Worm (Caenorhabditis elegans) whole organism, late embryonic: ENCODE data around the gene srd-41.

Experiments used
- C08G9.2 ChIP-seq: sonication (generic microtip); optimal IDR thresholded peaks from 2 replicates; lab custom pipeline; 2016; ENCODE audit warnings: mild to moderate bottlenecking, missing genetic modification characterization, moderate library complexity, missing compliant biosample characterization
- C38D4.7 ChIP-seq: fragments of 200-800 bp; sonication (Bioruptor generic); optimal IDR thresholded peaks from 2 replicates; lab custom pipeline; 2018; ENCODE audit warnings: mild to moderate bottlenecking, missing genetic modification characterization, moderate library complexity, missing compliant biosample characterization
- F13H6.1 ChIP-seq: sonication (generic microtip); optimal IDR thresholded peaks from 2 replicates; lab custom pipeline; 2016; ENCODE audit warnings: missing genetic modification characterization, missing compliant biosample characterization
- K02D7.2 ChIP-seq: sonication (generic microtip); optimal IDR thresholded peaks from 2 replicates; lab custom pipeline; 2017; ENCODE audit warnings: mild to moderate bottlenecking, missing genetic modification characterization, missing compliant biosample characterization
- K09A11.1 ChIP-seq: sonication (generic microtip); optimal IDR thresholded peaks from 2 replicates; lab custom pipeline; 2017; ENCODE audit warnings: antibody characterized with exemption, mild to moderate bottlenecking, missing genetic modification characterization, missing compliant biosample characterization; ENCODE audit not compliant: insufficient read depth
- T23F11.4 ChIP-seq: fragments of 200-800 bp; sonication (Bioruptor generic); optimal IDR thresholded peaks from 2 replicates; lab custom pipeline; 2018; ENCODE audit warnings: mild to moderate bottlenecking, missing genetic modification characterization, missing compliant biosample characterization
- ahr-1 ChIP-seq: sonication (generic microtip); optimal IDR thresholded peaks from 2 replicates; lab custom pipeline; 2016; ENCODE audit warnings: missing genetic modification characterization, missing compliant biosample characterization
- ama-1 ChIP-seq: fragments of 150-350 bp; optimal IDR thresholded peaks from 2 replicates; lab custom pipeline; 2014
- ceh-14 ChIP-seq: sonication (generic microtip); optimal IDR thresholded peaks from 2 replicates; lab custom pipeline; 2016; ENCODE audit warnings: missing genotype, missing genetic modification characterization, missing compliant biosample characterization
- ceh-31 ChIP-seq: sonication (generic microtip); optimal IDR thresholded peaks from 2 replicates; lab custom pipeline; 2016; ENCODE audit warnings: missing genetic modification characterization, missing compliant biosample characterization
- ceh-34 ChIP-seq: sonication (generic microtip); optimal IDR thresholded peaks from 2 replicates; lab custom pipeline; 2016; ENCODE audit warnings: mild to moderate bottlenecking, missing genetic modification characterization, missing compliant biosample characterization
- ceh-48 ChIP-seq: sonication (generic microtip); optimal IDR thresholded peaks from 2 replicates; lab custom pipeline; 2016; ENCODE audit warnings: missing genetic modification characterization, inconsistent platforms, missing compliant biosample characterization
- ceh-6 ChIP-seq: fragments of 200-800 bp; sonication (Bioruptor generic); optimal IDR thresholded peaks from 2 replicates; lab custom pipeline; 2018; ENCODE audit warnings: mild to moderate bottlenecking, missing genetic modification characterization, missing compliant biosample characterization
- ceh-9 ChIP-seq: sonication (generic microtip); optimal IDR thresholded peaks from 2 replicates; lab custom pipeline; 2016; ENCODE audit warnings: mild to moderate bottlenecking, missing genetic modification characterization, inconsistent platforms, missing compliant biosample characterization
- elt-2 ChIP-seq: sonication (generic microtip); optimal IDR thresholded peaks from 2 replicates; lab custom pipeline; 2016; ENCODE audit warnings: missing genetic modification reagents, missing genetic modification characterization, missing compliant biosample characterization
- ets-4 ChIP-seq: sonication (generic microtip); optimal IDR thresholded peaks from 2 replicates; lab custom pipeline; 2016; ENCODE audit warnings: missing genetic modification characterization, missing compliant biosample characterization
- eyg-1 ChIP-seq: sonication (generic microtip); optimal IDR thresholded peaks from 2 replicates; lab custom pipeline; 2016; ENCODE audit warnings: missing genotype, missing genetic modification characterization, missing compliant biosample characterization
- fkh-10 ChIP-seq: fragments of 150-350 bp; optimal IDR thresholded peaks from 2 replicates; lab custom pipeline; 2014; ENCODE audit warnings: missing biosample characterization, missing genetic modification reagents, missing genetic modification characterization
- fkh-6 ChIP-seq: sonication (generic microtip); optimal IDR thresholded peaks from 2 replicates; lab custom pipeline; 2016; ENCODE audit warnings: missing genetic modification characterization, missing compliant biosample characterization
- gmeb-2 ChIP-seq: sonication (generic microtip); optimal IDR thresholded peaks from 2 replicates; lab custom pipeline; 2016; ENCODE audit warnings: missing genetic modification characterization, inconsistent platforms, missing compliant biosample characterization
- hlh-30 ChIP-seq: sonication (generic microtip); optimal IDR thresholded peaks from 2 replicates; lab custom pipeline; 2017; ENCODE audit warnings: antibody characterized with exemption, missing genetic modification characterization, missing compliant biosample characterization; ENCODE audit not compliant: insufficient read depth
- hlh-8 ChIP-seq: sonication (generic microtip); optimal IDR thresholded peaks from 2 replicates; lab custom pipeline; 2016; ENCODE audit warnings: missing genotype, missing genetic modification characterization, missing compliant biosample characterization
- lim-6 ChIP-seq: sonication (generic microtip); optimal IDR thresholded peaks from 2 replicates; lab custom pipeline; 2016; ENCODE audit warnings: missing genetic modification characterization, missing compliant biosample characterization
- lin-11 ChIP-seq: fragments of 200-800 bp; sonication (Bioruptor generic); optimal IDR thresholded peaks from 2 replicates; lab custom pipeline; 2018; ENCODE audit warnings: mild to moderate bottlenecking, missing genetic modification characterization, missing compliant biosample characterization
- madf-2 ChIP-seq: sonication (generic microtip); optimal IDR thresholded peaks from 2 replicates; lab custom pipeline; 2017; ENCODE audit warnings: missing genetic modification characterization, missing compliant biosample characterization
- nfya-1 ChIP-seq: sonication (generic microtip); optimal IDR thresholded peaks from 2 replicates; lab custom pipeline; 2017; ENCODE audit warnings: missing genetic modification characterization, mild to moderate bottlenecking, missing compliant biosample characterization, antibody characterized with exemption, moderate library complexity
- npax-4 ChIP-seq: sonication (generic microtip); optimal IDR thresholded peaks from 2 replicates; lab custom pipeline; 2016; ENCODE audit warnings: missing genetic modification characterization, missing compliant biosample characterization
- pag-3 ChIP-seq: sonication (generic microtip); optimal IDR thresholded peaks from 2 replicates; lab custom pipeline; 2016; ENCODE audit warnings: missing compliant biosample characterization, missing genetic modification characterization, borderline replicate concordance
- pat-9 ChIP-seq: fragments of 200-800 bp; sonication (Bioruptor generic); optimal IDR thresholded peaks from 2 replicates; lab custom pipeline; 2018; ENCODE audit warnings: mild to moderate bottlenecking, missing genetic modification characterization, moderate library complexity, missing compliant biosample characterization
- pax-1 ChIP-seq: fragments of 150-350 bp; optimal IDR thresholded peaks from 2 replicates; lab custom pipeline; 2014; ENCODE audit warnings: missing biosample characterization, missing genetic modification characterization
- pha-4 ChIP-seq: fragments of 150-350 bp; optimal IDR thresholded peaks from 2 replicates; lab custom pipeline; 2018; ENCODE audit warnings: missing biosample characterization, missing genetic modification reagents, missing genetic modification characterization
- ref-2 ChIP-seq: sonication (generic microtip); optimal IDR thresholded peaks from 2 replicates; lab custom pipeline; 2016; ENCODE audit warnings: missing genetic modification characterization, missing compliant biosample characterization
- sox-4 ChIP-seq: sonication (generic microtip); optimal IDR thresholded peaks from 2 replicates; lab custom pipeline; 2017; ENCODE audit warnings: mild to moderate bottlenecking, missing genetic modification characterization, inconsistent platforms, missing compliant biosample characterization
- syd-9 ChIP-seq: sonication (generic microtip); optimal IDR thresholded peaks from 2 replicates; lab custom pipeline; 2016; ENCODE audit warnings: mild to moderate bottlenecking, missing genetic modification characterization, moderate library complexity, missing compliant biosample characterization
- tbx-2 ChIP-seq: sonication (generic microtip); optimal IDR thresholded peaks from 2 replicates; lab custom pipeline; 2016; ENCODE audit warnings: missing genetic modification characterization, missing compliant biosample characterization
- tbx-7 ChIP-seq: sonication (generic microtip); optimal IDR thresholded peaks from 2 replicates; lab custom pipeline; 2016; ENCODE audit warnings: missing genotype, missing genetic modification characterization, missing compliant biosample characterization
- ttx-3 ChIP-seq: sonication (generic microtip); optimal IDR thresholded peaks from 2 replicates; lab custom pipeline; 2016; ENCODE audit warnings: missing genetic modification reagents, missing genetic modification characterization, missing compliant biosample characterization
- unc-3 ChIP-seq, 2 experiments: fragments of 200-800 bp in 1 of 2; sonication (Bioruptor generic) in 1 of 2; sonication (generic microtip) in 1 of 2; conservative IDR thresholded peaks in 1 of 2; optimal IDR thresholded peaks in 1 of 2; 2 replicates each; pipeline versions ENCODE4 v1.3.6 to Lab custom; 2016 to 2022; ENCODE audit warnings: missing compliant biosample characterization in 2 of 2, missing genetic modification characterization in 2 of 2, missing genetic modification reagents in 1 of 2
- unc-42 ChIP-seq: sonication (generic microtip); optimal IDR thresholded peaks from 2 replicates; lab custom pipeline; 2016; ENCODE audit warnings: missing genotype, missing genetic modification characterization, missing compliant biosample characterization
- ztf-16 ChIP-seq: sonication (generic microtip); optimal IDR thresholded peaks from 2 replicates; lab custom pipeline; 2017; ENCODE audit warnings: missing genetic modification characterization, missing compliant biosample characterization

The srd-41 gene

ce11 chrX:12367498-12367897, 41.0 kb downstream of the srd-41 start (continued):
- TF ChIP-seq T23F11.4 (GFP tag; lab: Kevin White, UChicago): peak; percentile 32
- peak; percentile 53 for TF ChIP-seq C08G9.2 (tag; lab: Kevin White, UChicago)
- peak; percentile 56 for TF ChIP-seq fkh-10
- no peak for TF ChIP-seq unc-42 (tag; lab: Kevin White, UChicago)
- TF ChIP-seq C38D4.7: peak; percentile 20
- no peak for TF ChIP-seq ama-1 (lab: Kevin White, UChicago)
- TF ChIP-seq elt-2 (tag; lab: Kevin White, UChicago): peak; percentile 67
- peak; percentile 38 for TF ChIP-seq nfya-1
- TF ChIP-seq sox-4: peak; percentile 40
- TF ChIP-seq ceh-6 (GFP tag; lab: Kevin White, UChicago): peak; percentile 71
- TF ChIP-seq ref-2 (tag; lab: Kevin White, UChicago): peak; percentile 21
- no peak for TF ChIP-seq hlh-8 (tag; lab: Kevin White, UChicago)
- TF ChIP-seq ceh-48: peak; percentile 27
- no peak for TF ChIP-seq ceh-9 (tag; lab: Kevin White, UChicago)
- no peak for TF ChIP-seq madf-2 (tag; lab: Kevin White, UChicago)
- TF ChIP-seq ttx-3: peak; percentile 57
- peak; percentile 47 for TF ChIP-seq lin-11 (tag; lab: Kevin White, UChicago)
- no peak for TF ChIP-seq ets-4 (tag; lab: Kevin White, UChicago)
- TF ChIP-seq unc-3 (GFP tag; conservative IDR thresholded peaks at IDR 0.05; lab: Robert Waterston, UW): no peak
- peak; percentile 34 for TF ChIP-seq unc-3 (tag; optimal IDR thresholded peaks at IDR 0.05; lab: Kevin White, UChicago)
- peak; percentile 66 for TF ChIP-seq pat-9 (tag; lab: Kevin White, UChicago)
- TF ChIP-seq syd-9 (tag; lab: Kevin White, UChicago): peak; percentile 65
- peak; percentile 26 for TF ChIP-seq K02D7.2 (tag; lab: Kevin White, UChicago)
- TF ChIP-seq, all 69 proteins: peak for 33

ce11 chrX:12371321-12371720, 44.8 kb downstream of the srd-41 start, which contains the start of gene rif-1.2:
Gene rif-1.2 (minus strand): TSS chrX:12371421.
- TF ChIP-seq eyg-1 (tag; lab: Kevin White, UChicago) (no peak), lim-6 (tag; lab: Kevin White, UChicago) (no peak), ref-2 (tag; lab: Kevin White, UChicago) (no peak), unc-42 (tag; lab: Kevin White, UChicago) (no peak), K09A11.1 (no peak), syd-9 (tag; lab: Kevin White, UChicago) (no peak), hlh-30 (tag; lab: Kevin White, UChicago) (no peak), ahr-1 (tag; lab: Kevin White, UChicago) (no peak), F13H6.1 (tag; lab: Kevin White, UChicago) (no peak), ceh-31 (tag; lab: Kevin White, UChicago) (no peak), ceh-34 (tag; lab: Kevin White, UChicago) (no peak), npax-4 (tag; lab: Kevin White, UChicago) (no peak), pha-4 (tag; lab: Kevin White, UChicago) (no peak), fkh-6 (tag; lab: Kevin White, UChicago) (no peak)
- TF ChIP-seq, all 69 proteins: peak for 0

- TF ChIP-seq tbx-2 (tag; lab: Kevin White, UChicago) (no peak), ceh-14 (tag; lab: Kevin White, UChicago) (no peak), pax-1 (no peak), fkh-10 (no peak), gmeb-2 (no peak), tbx-7 (tag; lab: Kevin White, UChicago) (no peak), ztf-16 (tag; lab: Kevin White, UChicago) (no peak), K09A11.1 (no peak), ahr-1 (tag; lab: Kevin White, UChicago) (no peak), C08G9.2 (tag; lab: Kevin White, UChicago) (no peak), pag-3 (no peak)
Measured at ce11 chrX:12375783-12376182, 49.3 kb downstream of the srd-41 start.
